Worm (Caenorhabditis elegans) whole organism, L2 larva: ENCODE data around the gene F41E6.17.

ENCODE experiments used
- C34F6.9 ChIP-seq: fragments of 150-350 bp; optimal IDR thresholded peaks from 2 replicates; lab custom pipeline; 2014; ENCODE audit warnings: missing biosample characterization, missing genetic modification characterization
- F13H6.1 ChIP-seq: sonication (generic microtip); optimal IDR thresholded peaks from 2 replicates; lab custom pipeline; 2016; ENCODE audit warnings: missing genetic modification characterization, missing compliant biosample characterization
- R02D3.7 ChIP-seq: fragments of 150-350 bp; optimal IDR thresholded peaks from 2 replicates; lab custom pipeline; 2014; ENCODE audit warnings: missing biosample characterization, missing genetic modification characterization
- Y55F3AM.14 ChIP-seq: fragments of 200-800 bp; sonication (Bioruptor generic); optimal IDR thresholded peaks from 2 replicates; lab custom pipeline; 2018; ENCODE audit warnings: mild to moderate bottlenecking, missing genetic modification characterization, missing compliant biosample characterization
- alr-1 ChIP-seq: fragments of 150-350 bp; optimal IDR thresholded peaks from 2 replicates; lab custom pipeline; 2014; ENCODE audit warnings: missing biosample characterization, missing genetic modification characterization
- ama-1 ChIP-seq: fragments of 150-350 bp; optimal IDR thresholded peaks from 2 replicates; lab custom pipeline; 2018; ENCODE audit warnings: inconsistent platforms
- blmp-1 ChIP-seq: sonication (generic microtip); optimal IDR thresholded peaks from 2 replicates; lab custom pipeline; 2017; ENCODE audit warnings: missing genetic modification characterization, mild to moderate bottlenecking, missing compliant biosample characterization, antibody characterized with exemption, moderate library complexity; ENCODE audit not compliant: insufficient read depth
- dmd-4 ChIP-seq: sonication (generic microtip); optimal IDR thresholded peaks from 2 replicates; lab custom pipeline; 2017; ENCODE audit warnings: missing biosample characterization, missing genetic modification characterization
- egl-27 ChIP-seq: sonication (generic microtip); optimal IDR thresholded peaks from 3 replicates; lab custom pipeline; 2017; ENCODE audit warnings: missing biosample characterization, missing genetic modification reagents, missing genetic modification characterization
- elt-3 ChIP-seq: sonication (generic microtip); optimal IDR thresholded peaks from 2 replicates; lab custom pipeline; 2017; ENCODE audit warnings: missing biosample characterization, missing genetic modification characterization
- fos-1 ChIP-seq: fragments of 150-350 bp; optimal IDR thresholded peaks from 2 replicates; lab custom pipeline; 2014; ENCODE audit warnings: missing biosample characterization, missing genetic modification characterization
- gmeb-1 ChIP-seq: fragments of 150-350 bp; optimal IDR thresholded peaks from 2 replicates; lab custom pipeline; 2014; ENCODE audit warnings: missing biosample characterization, missing genetic modification characterization
- lin-11 ChIP-seq: fragments of 150-350 bp; sonication (generic microtip); optimal IDR thresholded peaks from 2 replicates; lab custom pipeline; 2014; ENCODE audit warnings: missing biosample characterization, missing genetic modification characterization, inconsistent platforms, mixed read lengths
- lin-13 ChIP-seq: fragments of 150-350 bp; optimal IDR thresholded peaks from 2 replicates; lab custom pipeline; 2014; ENCODE audit warnings: missing biosample characterization, missing genetic modification reagents, missing genetic modification characterization
- lsy-2 ChIP-seq, 2 experiments: fragments of 150-350 bp in 1 of 2; sonication (generic microtip) in 1 of 2; optimal IDR thresholded peaks; 2 replicates each; lab custom pipeline; 2014 to 2017; ENCODE audit warnings: missing biosample characterization in 2 of 2, missing genetic modification characterization in 2 of 2
- nhr-10 ChIP-seq: sonication (generic microtip); optimal IDR thresholded peaks from 2 replicates; lab custom pipeline; 2017; ENCODE audit warnings: missing biosample characterization, missing genetic modification characterization
- nhr-11 ChIP-seq: fragments of 150-350 bp; optimal IDR thresholded peaks from 2 replicates; lab custom pipeline; 2014; ENCODE audit warnings: missing biosample characterization, missing genetic modification characterization
- nhr-129 ChIP-seq: fragments of 150-350 bp; optimal IDR thresholded peaks from 2 replicates; lab custom pipeline; 2014; ENCODE audit warnings: missing biosample characterization, missing genetic modification characterization
- nhr-21 ChIP-seq: fragments of 150-350 bp; optimal IDR thresholded peaks from 2 replicates; lab custom pipeline; 2014; ENCODE audit warnings: missing biosample characterization, missing genetic modification characterization
- nhr-23 ChIP-seq: fragments of 150-350 bp; optimal IDR thresholded peaks from 2 replicates; lab custom pipeline; 2014; ENCODE audit warnings: missing biosample characterization, missing genetic modification reagents, missing genetic modification characterization
- nhr-6 ChIP-seq: fragments of 150-350 bp; optimal IDR thresholded peaks from 2 replicates; lab custom pipeline; 2014; ENCODE audit warnings: missing biosample characterization, missing genetic modification characterization
- nhr-77 ChIP-seq: fragments of 150-350 bp; optimal IDR thresholded peaks from 2 replicates; lab custom pipeline; 2014; ENCODE audit warnings: missing biosample characterization, missing genetic modification characterization
- sem-4 ChIP-seq: fragments of 150-350 bp; optimal IDR thresholded peaks from 2 replicates; lab custom pipeline; 2014; ENCODE audit warnings: missing biosample characterization, missing genetic modification reagents, missing genetic modification characterization
- skn-1 ChIP-seq: sonication (generic microtip); optimal IDR thresholded peaks from 2 replicates; lab custom pipeline; 2017; ENCODE audit warnings: missing biosample characterization, missing genetic modification characterization
- sma-9 ChIP-seq, 2 experiments: fragments of 150-350 bp in 1 of 2; sonication (generic microtip) in 1 of 2; optimal IDR thresholded peaks; 2 replicates each; lab custom pipeline; 2014 to 2016; ENCODE audit warnings: missing genetic modification characterization in 2 of 2, mild to moderate bottlenecking in 1 of 2, missing biosample characterization in 1 of 2, missing compliant biosample characterization in 1 of 2, missing genetic modification reagents in 1 of 2, moderate library complexity in 1 of 2
- snpc-4 ChIP-seq: fragments of 150-350 bp; optimal IDR thresholded peaks from 2 replicates; lab custom pipeline; 2014; ENCODE audit warnings: missing biosample characterization, missing genetic modification characterization
- unc-39 ChIP-seq: fragments of 150-350 bp; optimal IDR thresholded peaks from 2 replicates; lab custom pipeline; 2014; ENCODE audit warnings: missing biosample characterization, missing genetic modification characterization
- unc-55 ChIP-seq: fragments of 150-350 bp; sonication (generic microtip); optimal IDR thresholded peaks from 3 replicates; lab custom pipeline; 2014; ENCODE audit warnings: missing biosample characterization, missing genetic modification reagents, missing genetic modification characterization
- unc-62 ChIP-seq: fragments of 150-350 bp; optimal IDR thresholded peaks from 2 replicates; lab custom pipeline; 2014; ENCODE audit warnings: missing biosample characterization, missing genetic modification reagents, missing genetic modification characterization
- zag-1 ChIP-seq: fragments of 150-350 bp; optimal IDR thresholded peaks from 2 replicates; lab custom pipeline; 2014; ENCODE audit warnings: missing biosample characterization, missing genetic modification characterization
- ztf-11 ChIP-seq: sonication (generic microtip); optimal IDR thresholded peaks from 2 replicates; lab custom pipeline; 2017; ENCODE audit warnings: missing biosample characterization, missing genetic modification characterization

Gene F41E6.17

ce11 chrV:8588079-8588478 is 35.8 kb upstream of the F41E6.17 start, which contains the start of gene C10B5.3:
C10B5.3 (minus strand) TSS chrV:8588179.
- TF ChIP-seq F13H6.1 (tag; lab: Kevin White, UChicago) (no peak), zag-1 (tag; lab: Kevin White, UChicago) (no peak), sma-9 (GFP tag; optimal IDR thresholded peaks at IDR 0.05; lab: Kevin White, UChicago) (no peak), sma-9 (tag; optimal IDR thresholded peaks at IDR 0.05; lab: Kevin White, UChicago) (no peak), blmp-1 (tag; lab: Kevin White, UChicago) (no peak), egl-27 (no peak), lsy-2 (tag; optimal IDR thresholded peaks at IDR 0.05; lab: Kevin White, UChicago) (no peak), lin-13 (no peak), alr-1 (no peak), Y55F3AM.14 (GFP tag; lab: Kevin White, UChicago) (no peak), nhr-129 (tag; lab: Kevin White, UChicago) (no peak), ztf-11 (tag; lab: Kevin White, UChicago) (no peak), unc-39 (tag; lab: Kevin White, UChicago) (no peak), sem-4 (tag; lab: Kevin White, UChicago) (no peak), R02D3.7 (tag; lab: Kevin White, UChicago) (no peak), elt-3 (tag; lab: Kevin White, UChicago) (no peak), nhr-10 (tag; lab: Kevin White, UChicago) (no peak), nhr-23 (tag; lab: Kevin White, UChicago) (no peak)

- TF ChIP-seq sma-9 (GFP tag; optimal IDR thresholded peaks at IDR 0.05; lab: Kevin White, UChicago): peak; percentile 10
- TF ChIP-seq sma-9 (tag; optimal IDR thresholded peaks at IDR 0.05; lab: Kevin White, UChicago): no peak
- TF ChIP-seq fos-1 (tag; lab: Kevin White, UChicago): no peak
These were observed 31.1 kb upstream of the F41E6.17 start for ce11 chrV:8592691-8593307.

- TF ChIP-seq F13H6.1 (tag; lab: Kevin White, UChicago) (peak; percentile 46), lsy-2 (tag; optimal IDR thresholded peaks at IDR 0.05; lab: Kevin White, UChicago) (peak in 1 of 2 experiments; percentile 29), nhr-11 (tag; lab: Kevin White, UChicago) (no peak), sma-9 (GFP tag; optimal IDR thresholded peaks at IDR 0.05; lab: Kevin White, UChicago) (peak; percentile 9), sma-9 (tag; optimal IDR thresholded peaks at IDR 0.05; lab: Kevin White, UChicago) (no peak), nhr-129 (tag; lab: Kevin White, UChicago) (peak; percentile 62)
These were observed 29.6 kb upstream of the F41E6.17 start, which contains the start of gene tag-196 for ce11 chrV:8594105-8594964. tag-196 (plus strand) TSS chrV:8594914.

- no peak for TF ChIP-seq ama-1 (lab: Kevin White, UChicago)
- no peak for TF ChIP-seq nhr-11 (tag; lab: Kevin White, UChicago)
- no peak for TF ChIP-seq nhr-77
- no peak for TF ChIP-seq unc-62
- TF ChIP-seq gmeb-1 (tag; lab: Kevin White, UChicago): no peak
- no peak for TF ChIP-seq dmd-4
- TF ChIP-seq snpc-4 (tag; lab: Kevin White, UChicago): no peak
- no peak for TF ChIP-seq sem-4 (tag; lab: Kevin White, UChicago)
- no peak for TF ChIP-seq skn-1 (tag; lab: Kevin White, UChicago)
- TF ChIP-seq blmp-1 (tag; lab: Kevin White, UChicago): no peak
- no peak for TF ChIP-seq unc-55 (GFP tag; lab: Kevin White, UChicago)
- TF ChIP-seq C34F6.9 (tag; lab: Kevin White, UChicago): no peak
- TF ChIP-seq nhr-6 (tag; lab: Kevin White, UChicago): no peak
- no peak for TF ChIP-seq nhr-21 (tag; lab: Kevin White, UChicago)
- TF ChIP-seq Y55F3AM.14 (GFP tag; lab: Kevin White, UChicago): no peak
- no peak for TF ChIP-seq alr-1
- TF ChIP-seq lsy-2 (tag; optimal IDR thresholded peaks at IDR 0.05; lab: Kevin White, UChicago): no peak
- no peak for TF ChIP-seq lin-11 (tag; lab: Kevin White, UChicago)
These were observed 24.7 kb upstream of the F41E6.17 start, which contains the start of gene F41E6.7 for ce11 chrV:8599192-8599591. F41E6.7 (minus strand) TSS chrV:8599292.
